Fruit fly (Drosophila melanogaster): ENCODE data around the gene CG15456.

CG15456 gene

dm6 chrX:20433345-20434332, 6.8 kb upstream of the CG15456 start, which contains the start of gene CG1695 (continued):
- TF ChIP-seq Dek (tag; optimal IDR thresholded peaks at IDR 0.05): no peak
- TF ChIP-seq hb (GFP tag; IDR thresholded peaks at IDR 0.05; ENCODE audit: partially characterized antibody): no peak
- TF ChIP-seq Doc3 (GFP tag; IDR thresholded peaks at IDR 0.05; ENCODE audit: partially characterized antibody): no peak
- peak; percentile 23; the same call in 1 of the 2 replicates for TF ChIP-seq CG9932 (GFP tag; IDR thresholded peaks at IDR 0.05)
- no peak for TF ChIP-seq Hr78 (GFP tag; optimal IDR thresholded peaks at IDR 0.05)
- no peak for TF ChIP-seq CG17829 (tag; optimal IDR thresholded peaks at IDR 0.05)
- no peak for TF ChIP-seq ATbp (GFP tag; optimal IDR thresholded peaks at IDR 0.05)
- no peak for TF ChIP-seq nerfin-1 (tag; optimal IDR thresholded peaks at IDR 0.05)
- TF ChIP-seq ems (GFP tag; optimal IDR thresholded peaks at IDR 0.05): no peak
- no peak for TF ChIP-seq CG12391 (tag; optimal IDR thresholded peaks at IDR 0.05)
- peak; percentile 3 for TF ChIP-seq Sry-δ (GFP tag; optimal IDR thresholded peaks at IDR 0.05)
- TF ChIP-seq esg (GFP tag; conservative IDR thresholded peaks at IDR 0.05): no peak
- no peak for TF ChIP-seq Ets97D (GFP tag; optimal IDR thresholded peaks at IDR 0.05)
- no peak for TF ChIP-seq BtbVII (GFP tag; optimal IDR thresholded peaks at IDR 0.05)
- TF ChIP-seq psq (GFP tag; optimal IDR thresholded peaks at IDR 0.05): no peak
- TF ChIP-seq Hr3 (GFP tag; optimal IDR thresholded peaks at IDR 0.05): no peak
- TF ChIP-seq sug (tag; optimal IDR thresholded peaks at IDR 0.05): no peak
- no peak for TF ChIP-seq CG13624 (GFP tag; optimal IDR thresholded peaks at IDR 0.05)
- no peak for TF ChIP-seq sr (GFP tag; IDR thresholded peaks at IDR 0.05)
- TF ChIP-seq gcm (GFP tag; optimal IDR thresholded peaks at IDR 0.05): no peak
- no peak for TF ChIP-seq sisA (GFP tag; IDR thresholded peaks at IDR 0.05)
- no peak for TF ChIP-seq danr (GFP tag; IDR thresholded peaks at IDR 0.05)
- peak in 1 of 2 experiments; percentile 0 for TF ChIP-seq dpn (GFP tag; optimal IDR thresholded peaks at IDR 0.05)
- no peak for TF ChIP-seq CG2712 (tag; optimal IDR thresholded peaks at IDR 0.05)
- TF ChIP-seq Aef1 (GFP tag; IDR thresholded peaks at IDR 0.05): no peak
- TF ChIP-seq sens (GFP tag): peak; percentile 90
- TF ChIP-seq crol (GFP tag; IDR thresholded peaks at IDR 0.05): no peak
- TF ChIP-seq sima (GFP tag; optimal IDR thresholded peaks at IDR 0.05): no peak
- TF ChIP-seq twi (tag; optimal IDR thresholded peaks at IDR 0.05): no peak
- no peak for TF ChIP-seq Antp (GFP tag; optimal IDR thresholded peaks at IDR 0.05)
- TF ChIP-seq pum (GFP tag; optimal IDR thresholded peaks at IDR 0.05): no peak
- no peak for TF ChIP-seq cato (GFP tag; optimal IDR thresholded peaks at IDR 0.05; ENCODE audit: borderline replicate concordance)
- no peak for TF ChIP-seq Blimp-1 (GFP tag; optimal IDR thresholded peaks at IDR 0.05)
- no peak; the same call in 1 of the 2 replicates for TF ChIP-seq bbx (GFP tag; IDR thresholded peaks at IDR 0.05; ENCODE audit: partially characterized antibody)
- TF ChIP-seq en (GFP tag; optimal IDR thresholded peaks at IDR 0.05): no peak
- TF ChIP-seq tup (GFP tag; optimal IDR thresholded peaks at IDR 0.05): no peak
- no peak for TF ChIP-seq zfh2 (GFP tag; optimal IDR thresholded peaks at IDR 0.05)
- no peak for TF ChIP-seq CG16863 (GFP tag; optimal IDR thresholded peaks at IDR 0.05)
- TF ChIP-seq Hr39 (optimal IDR thresholded peaks at IDR 0.05): no peak
- TF ChIP-seq ab (GFP tag; optimal IDR thresholded peaks at IDR 0.05): no peak
- no peak for TF ChIP-seq NK7.1 (GFP tag; optimal IDR thresholded peaks at IDR 0.05)
- TF ChIP-seq CG18011 (GFP tag; optimal IDR thresholded peaks at IDR 0.05): no peak
- TF ChIP-seq CG17912 (GFP tag; optimal IDR thresholded peaks at IDR 0.05): no peak
- no peak for TF ChIP-seq CG10654 (GFP tag; optimal IDR thresholded peaks at IDR 0.05)
- TF ChIP-seq ac (GFP tag; optimal IDR thresholded peaks at IDR 0.05): no peak
- TF ChIP-seq dimm (GFP tag; IDR thresholded peaks at IDR 0.05): no peak
- TF ChIP-seq croc (GFP tag; conservative IDR thresholded peaks at IDR 0.05): no peak
- TF ChIP-seq hth (optimal IDR thresholded peaks at IDR 0.05): no peak
- TF ChIP-seq Sox102F (GFP tag; optimal IDR thresholded peaks at IDR 0.05): no peak
- TF ChIP-seq CG17568 (GFP tag; optimal IDR thresholded peaks at IDR 0.05): no peak

Data from whole organism, embryonic.